Fruit fly (Drosophila melanogaster) whole organism, embryonic: Measurements from ENCODE around the gene CG6051.

Source experiments
- B-H2 ChIP-seq: fragments of 200-800 bp; sonication (Bioruptor generic); optimal IDR thresholded peaks from 2 replicates; lab custom pipeline; 2018; ENCODE audit warnings: missing biosample characterization, mild to moderate bottlenecking, missing genetic modification characterization
- Bgb ChIP-seq: fragments of 200-800 bp; sonication (Bioruptor generic); IDR thresholded peaks from 2 replicates; pipeline ENCODE4 v1.3.6; 2022; ENCODE audit warnings: missing biosample characterization, missing genetic modification characterization; ENCODE audit not compliant: partially characterized antibody
- CG10267 ChIP-seq: fragments of 200-800 bp; sonication (Bioruptor generic); optimal IDR thresholded peaks from 2 replicates; lab custom pipeline; 2018; ENCODE audit warnings: missing biosample characterization, mild to moderate bottlenecking, missing genetic modification characterization, moderate library complexity
- CG10462 ChIP-seq: fragments of 200-800 bp; sonication (Bioruptor generic); optimal IDR thresholded peaks from 2 replicates; lab custom pipeline; 2016; ENCODE audit warnings: missing biosample characterization, missing genetic modification characterization
- CG11504 ChIP-seq: fragments of 200-800 bp; sonication (Bioruptor generic); optimal IDR thresholded peaks from 3 replicates; lab custom pipeline; 2019; ENCODE audit warnings: missing biosample characterization, mild to moderate bottlenecking, missing genetic modification characterization, moderate library complexity
- CG11695 ChIP-seq: fragments of 200-800 bp; sonication (Bioruptor generic); IDR thresholded peaks from 3 replicates; pipeline ENCODE4 v1.3.6; 2022; ENCODE audit warnings: missing biosample characterization, missing genetic modification characterization
- CG12104 ChIP-seq: fragments of 200-800 bp; sonication (Bioruptor generic); optimal IDR thresholded peaks from 3 replicates; lab custom pipeline; 2016; ENCODE audit warnings: missing biosample characterization, missing genetic modification characterization
- CG12236 ChIP-seq: fragments of 200-800 bp; sonication (Bioruptor generic); optimal IDR thresholded peaks from 2 replicates; lab custom pipeline; 2016; ENCODE audit warnings: missing biosample characterization, missing genetic modification characterization
- CG1233 ChIP-seq: fragments of 200-800 bp; sonication (Bioruptor generic); optimal IDR thresholded peaks from 4 replicates; lab custom pipeline; 2018; ENCODE audit warnings: missing biosample characterization, mild to moderate bottlenecking, missing genetic modification characterization
- CG13424 ChIP-seq: fragments of 200-800 bp; sonication (Bioruptor generic); optimal IDR thresholded peaks from 2 replicates; lab custom pipeline; 2019; ENCODE audit warnings: missing biosample characterization, mild to moderate bottlenecking, missing genetic modification characterization, moderate library complexity
- CG14050 ChIP-seq: fragments of 200-800 bp; sonication (Bioruptor generic); IDR thresholded peaks from 3 replicates; pipeline ENCODE4 v1.3.6; 2022; ENCODE audit warnings: missing biosample characterization, missing genetic modification characterization
- CG16813 ChIP-seq: fragments of 200-800 bp; sonication (Bioruptor generic); IDR thresholded peaks from 3 replicates; pipeline ENCODE4 v1.3.6; 2022; ENCODE audit warnings: missing biosample characterization, missing genetic modification characterization; ENCODE audit not compliant: partially characterized antibody
- CG30020 ChIP-seq: fragments of 200-800 bp; optimal IDR thresholded peaks from 2 replicates; lab custom pipeline; 2019; ENCODE audit warnings: missing biosample characterization, mild to moderate bottlenecking, missing genetic modification characterization, moderate library complexity
- CG30403 ChIP-seq: fragments of 200-800 bp; sonication (Bioruptor generic); optimal IDR thresholded peaks from 3 replicates; lab custom pipeline; 2016; ENCODE audit warnings: missing biosample characterization, missing genetic modification characterization
- CG3065 ChIP-seq: fragments of 200-800 bp; sonication (Bioruptor generic); optimal IDR thresholded peaks from 2 replicates; lab custom pipeline; 2016; ENCODE audit warnings: missing biosample characterization, missing genetic modification characterization
- CG33557 ChIP-seq: fragments of 200-800 bp; sonication (Bioruptor generic); optimal IDR thresholded peaks from 2 replicates; lab custom pipeline; 2019; ENCODE audit warnings: missing biosample characterization, mild to moderate bottlenecking, missing genetic modification characterization, moderate library complexity
- CG42726 ChIP-seq: fragments of 200-800 bp; sonication (Bioruptor generic); IDR thresholded peaks from 2 replicates; pipeline ENCODE4 v1.3.6; 2022; ENCODE audit warnings: missing biosample characterization, missing genetic modification characterization; ENCODE audit not compliant: partially characterized antibody
- CG4404 ChIP-seq: fragments of 200-800 bp; sonication (Bioruptor generic); IDR thresholded peaks from 2 replicates; pipeline ENCODE4 v1.3.6; 2022; ENCODE audit warnings: missing biosample characterization, missing genetic modification characterization
- CG4617 ChIP-seq: fragments of 200-800 bp; sonication (Bioruptor generic); optimal IDR thresholded peaks from 3 replicates; lab custom pipeline; 2016; ENCODE audit warnings: missing biosample characterization, missing genetic modification characterization, borderline replicate concordance
- CG8765 ChIP-seq: fragments of 200-800 bp; sonication (Bioruptor generic); IDR thresholded peaks from 2 replicates; pipeline ENCODE4 v1.3.6; 2022; ENCODE audit warnings: missing biosample characterization, missing genetic modification characterization
- Doc3 ChIP-seq: fragments of 200-800 bp; sonication (Bioruptor generic); IDR thresholded peaks from 3 replicates; pipeline ENCODE4 v1.3.6; 2022; ENCODE audit warnings: missing biosample characterization, missing genetic modification characterization; ENCODE audit not compliant: partially characterized antibody
- ERR ChIP-seq: fragments of 200-800 bp; sonication (Bioruptor generic); optimal IDR thresholded peaks from 2 replicates; lab custom pipeline; 2016; ENCODE audit warnings: missing biosample characterization, missing genetic modification characterization
- Eip74EF ChIP-seq, 2 experiments: fragments of 200-800 bp in 1 of 2; fragments of >200 bp in 1 of 2; sonication (Bioruptor generic) in 1 of 2; optimal IDR thresholded peaks; 2 replicates each; lab custom pipeline; 2017 to 2019; ENCODE audit warnings: missing biosample characterization in 2 of 2, missing genetic modification characterization in 2 of 2, mild to moderate bottlenecking in 1 of 2, moderate library complexity in 1 of 2
- Hey ChIP-seq: fragments of 200-800 bp; sonication (Bioruptor generic); optimal IDR thresholded peaks from 3 replicates; lab custom pipeline; 2018; ENCODE audit warnings: missing biosample characterization, mild to moderate bottlenecking, missing genetic modification characterization
- Mad ChIP-seq: fragments of 200-800 bp; sonication (Bioruptor generic); optimal IDR thresholded peaks from 2 replicates; lab custom pipeline; 2016; ENCODE audit warnings: missing biosample characterization, missing genetic modification characterization
- Max ChIP-seq: fragments of 200-800 bp; sonication (Bioruptor generic); optimal IDR thresholded peaks from 2 replicates; lab custom pipeline; 2016; ENCODE audit warnings: missing biosample characterization, mild to moderate bottlenecking, missing genetic modification characterization
- Nf-YB ChIP-seq: fragments of 200-800 bp; sonication (Bioruptor generic); optimal IDR thresholded peaks from 3 replicates; lab custom pipeline; 2019; ENCODE audit warnings: missing biosample characterization, mild to moderate bottlenecking, missing genetic modification characterization, moderate library complexity
- Sry-δ ChIP-seq: fragments of 200-800 bp; sonication (Bioruptor generic); optimal IDR thresholded peaks from 2 replicates; lab custom pipeline; 2016; ENCODE audit warnings: missing biosample characterization, missing genetic modification characterization
- Stat92E ChIP-seq, 3 experiments: fragments of >200 bp in 2 of 3; fragments of 200-800 bp in 1 of 3; sonication (Bioruptor generic) in 1 of 3; optimal IDR thresholded peaks; 2 replicates each; lab custom pipeline; 2017 to 2019; ENCODE audit warnings: missing biosample characterization in 3 of 3, missing genetic modification characterization in 3 of 3, mild to moderate bottlenecking in 1 of 3, moderate library complexity in 1 of 3
- Xrp1 ChIP-seq: fragments of 200-800 bp; sonication (Bioruptor generic); IDR thresholded peaks from 2 replicates; pipeline ENCODE4 v1.3.6; 2022; ENCODE audit warnings: missing biosample characterization, missing genetic modification characterization
- bowl ChIP-seq: fragments of 200-800 bp; sonication (Bioruptor generic); IDR thresholded peaks from 2 replicates; pipeline ENCODE4 v1.3.6; 2022; ENCODE audit warnings: missing biosample characterization, missing genetic modification characterization
- btn ChIP-seq: fragments of 200-800 bp; sonication (Bioruptor generic); optimal IDR thresholded peaks from 2 replicates; lab custom pipeline; 2016; ENCODE audit warnings: missing biosample characterization, missing genetic modification characterization
- crp ChIP-seq, 2 experiments: fragments of 200-800 bp; sonication (Bioruptor generic); optimal IDR thresholded peaks; 2 replicates in 1 of 2; 3 replicates in 1 of 2; lab custom pipeline; 2017; ENCODE audit warnings: missing biosample characterization in 2 of 2, missing genetic modification characterization in 2 of 2, mild to moderate bottlenecking in 1 of 2, moderate library complexity in 1 of 2
- cwo ChIP-seq: fragments of 200-800 bp; sonication (Bioruptor generic); optimal IDR thresholded peaks from 3 replicates; lab custom pipeline; 2017; ENCODE audit warnings: missing biosample characterization, missing genetic modification characterization, mild to moderate bottlenecking, moderate library complexity, missing genetic modification reagents
- ftz-f1 ChIP-seq: fragments of 200-800 bp; sonication (Bioruptor generic); optimal IDR thresholded peaks from 2 replicates; lab custom pipeline; 2016; ENCODE audit warnings: missing biosample characterization, missing genetic modification characterization
- ind ChIP-seq: fragments of 200-800 bp; sonication (Bioruptor generic); optimal IDR thresholded peaks from 3 replicates; lab custom pipeline; 2016; ENCODE audit warnings: missing biosample characterization, missing genetic modification characterization
- jing ChIP-seq: fragments of 200-800 bp; sonication (Bioruptor generic); optimal IDR thresholded peaks from 2 replicates; lab custom pipeline; 2018; ENCODE audit warnings: missing biosample characterization, mild to moderate bottlenecking, missing genetic modification characterization
- lab ChIP-seq: fragments of 200-800 bp; sonication (Bioruptor generic); optimal IDR thresholded peaks from 3 replicates; lab custom pipeline; 2017; ENCODE audit warnings: missing biosample characterization, missing genetic modification characterization, mild to moderate bottlenecking, moderate library complexity, missing genetic modification reagents
- lmd ChIP-seq: fragments of 200-800 bp; sonication (Bioruptor generic); IDR thresholded peaks from 2 replicates; pipeline ENCODE4 v1.3.6; 2022; ENCODE audit warnings: missing biosample characterization, missing genetic modification characterization
- nmo ChIP-seq: fragments of 200-800 bp; sonication (Bioruptor generic); optimal IDR thresholded peaks from 2 replicates; lab custom pipeline; 2018; ENCODE audit warnings: missing biosample characterization, mild to moderate bottlenecking, missing genetic modification characterization, moderate library complexity
- odd ChIP-seq: fragments of 200-800 bp; sonication (Bioruptor generic); optimal IDR thresholded peaks from 2 replicates; lab custom pipeline; 2017; ENCODE audit warnings: missing biosample characterization, mild to moderate bottlenecking, missing genetic modification characterization
- pita ChIP-seq: fragments of 200-800 bp; sonication (Bioruptor generic); optimal IDR thresholded peaks from 2 replicates; lab custom pipeline; 2017; ENCODE audit warnings: missing biosample characterization, mild to moderate bottlenecking, missing genetic modification characterization
- row ChIP-seq: fragments of 200-800 bp; sonication (Bioruptor generic); IDR thresholded peaks from 3 replicates; pipeline ENCODE4 v1.3.6; 2022; ENCODE audit warnings: missing biosample characterization, missing genetic modification characterization
- salm ChIP-seq: fragments of 200-800 bp; sonication (Bioruptor generic); optimal IDR thresholded peaks from 2 replicates; lab custom pipeline; 2018; ENCODE audit warnings: missing biosample characterization, mild to moderate bottlenecking, missing genetic modification characterization
- ssp ChIP-seq: fragments of 200-800 bp; sonication (Bioruptor generic); IDR thresholded peaks from 2 replicates; pipeline ENCODE4 v1.3.6; 2022; ENCODE audit warnings: missing biosample characterization, missing genetic modification characterization
- usp ChIP-seq: fragments of >200 bp; optimal IDR thresholded peaks from 2 replicates; lab custom pipeline; 2017; ENCODE audit warnings: missing biosample characterization, missing genetic modification characterization
- wor ChIP-seq: fragments of 200-800 bp; sonication (Bioruptor generic); IDR thresholded peaks from 2 replicates; pipeline ENCODE4 v1.3.6; 2022; ENCODE audit warnings: missing biosample characterization, missing genetic modification characterization
- yki ChIP-seq: fragments of >200 bp; optimal IDR thresholded peaks from 3 replicates; lab custom pipeline; 2018

Gene CG6051

DNA sequence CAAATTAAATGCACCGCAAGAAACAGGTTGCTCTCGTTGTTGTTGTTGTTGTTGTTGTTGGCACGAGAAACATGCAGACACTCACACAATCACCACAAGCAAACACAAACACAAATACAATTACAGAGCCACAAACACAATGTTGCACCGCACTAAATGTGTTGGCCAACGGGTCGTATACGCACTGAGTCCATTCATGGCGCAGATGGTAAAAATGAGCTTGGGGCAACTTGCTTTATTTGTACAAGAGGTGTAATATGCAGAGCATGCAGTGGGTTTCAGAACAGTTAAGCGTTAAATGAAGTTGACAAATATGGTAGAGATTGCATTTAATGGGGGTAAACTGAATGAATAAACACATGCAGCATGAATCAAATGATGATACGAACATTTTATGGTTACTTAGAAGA, 12.9 kb downstream of the CG6051 start (continued):
- TF ChIP-seq ssp (GFP tag; lab: Robert Waterston, UW), result no peak
- TF ChIP-seq CG1233 (GFP tag; lab: Kevin White, UChicago), result no peak
- peak; percentile 62 for TF ChIP-seq CG11504
- no peak for TF ChIP-seq CG30020 (tag; lab: Kevin White, UChicago)
- TF ChIP-seq CG12236 (GFP tag; lab: Kevin White, UChicago), result peak; percentile 52
- no peak for TF ChIP-seq lmd
- peak; percentile 24 for TF ChIP-seq CG13424 (tag; lab: Kevin White, UChicago)
- peak; percentile 48 for TF ChIP-seq salm (tag; lab: Kevin White, UChicago)
- TF ChIP-seq ERR (GFP tag; lab: Kevin White, UChicago), result no peak
- TF ChIP-seq CG10267 (tag; lab: Kevin White, UChicago), result peak; percentile 10
- TF ChIP-seq Nf-YB (GFP tag; lab: Kevin White, UChicago), result no peak
- TF ChIP-seq jing (GFP tag; lab: Kevin White, UChicago), result no peak
- no peak for TF ChIP-seq pita
- no peak for TF ChIP-seq Stat92E (GFP tag; optimal IDR thresholded peaks at IDR 0.05; lab: Kevin White, UChicago)
- TF ChIP-seq wor (GFP tag; lab: Robert Waterston, UW), result no peak
- no peak for TF ChIP-seq Mad (GFP tag; lab: Kevin White, UChicago)
- no peak for TF ChIP-seq CG8765 (GFP tag; lab: Robert Waterston, UW)
- TF ChIP-seq Sry-δ, result no peak
- TF ChIP-seq CG4404, result no peak
- no peak for TF ChIP-seq yki (lab: Kevin White, UChicago)
- TF ChIP-seq CG33557 (GFP tag; lab: Kevin White, UChicago), result peak; percentile 43
- no peak for TF ChIP-seq CG42726 (GFP tag; lab: Robert Waterston, UW)
- no peak for TF ChIP-seq Max (GFP tag; lab: Kevin White, UChicago)
- no peak for TF ChIP-seq CG14050
- TF ChIP-seq Eip74EF (GFP tag; optimal IDR thresholded peaks at IDR 0.05; lab: Kevin White, UChicago), result peak in 1 of 2 experiments; percentile 52
- TF ChIP-seq CG4617 (GFP tag; lab: Kevin White, UChicago), result no peak
- TF ChIP-seq CG16813 (GFP tag; lab: Robert Waterston, UW), result no peak
- peak; percentile 9 for TF ChIP-seq btn (GFP tag; lab: Kevin White, UChicago)
- TF ChIP-seq bowl (GFP tag; lab: Robert Waterston, UW), result no peak
- TF ChIP-seq B-H2 (GFP tag; lab: Kevin White, UChicago), result no peak
- TF ChIP-seq lab (GFP tag; lab: Kevin White, UChicago), result peak; percentile 33
- peak; percentile 51 for TF ChIP-seq Xrp1 (GFP tag; lab: Robert Waterston, UW)
- no peak for TF ChIP-seq CG11695
- peak; percentile 8 for TF ChIP-seq CG10462
- TF ChIP-seq odd, result peak; percentile 63
- TF ChIP-seq Bgb (GFP tag; lab: Robert Waterston, UW), result no peak
- TF ChIP-seq ftz-f1 (GFP tag; lab: Kevin White, UChicago), result no peak
- no peak for TF ChIP-seq CG30403
- TF ChIP-seq crp (GFP tag; optimal IDR thresholded peaks at IDR 0.05; lab: Kevin White, UChicago), result no peak
- no peak for TF ChIP-seq usp (GFP tag; lab: Kevin White, UChicago)
- no peak for TF ChIP-seq ind
- no peak for TF ChIP-seq Doc3 (GFP tag; lab: Robert Waterston, UW)
- TF ChIP-seq CG3065, result no peak
- TF ChIP-seq cwo (GFP tag; lab: Kevin White, UChicago), result peak; percentile 2
- TF ChIP-seq CG12104 (GFP tag; lab: Kevin White, UChicago), result no peak
- TF ChIP-seq nmo, result no peak
- peak; percentile 1 for TF ChIP-seq Hey (tag; lab: Kevin White, UChicago)
- TF ChIP-seq row, result no peak
